Fruit fly (Drosophila melanogaster): ENCODE data around the gene CG4496.

CG4496 gene

DNA sequence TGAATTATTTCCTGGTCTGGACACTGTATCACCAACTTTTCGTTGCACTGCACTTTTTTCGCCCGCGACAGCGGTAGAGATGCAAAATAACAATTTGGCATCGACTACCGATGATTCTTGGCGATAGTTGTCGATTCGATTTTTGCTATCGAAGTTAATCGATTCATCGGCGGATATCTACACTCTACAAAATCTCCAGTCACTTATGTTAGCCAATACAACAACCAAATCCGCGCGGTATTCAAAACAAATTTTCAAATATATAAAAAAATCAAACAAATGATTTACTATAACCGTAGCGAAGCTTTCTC is 14.3 kb upstream of the CG4496 start, which contains the start of gene CG4502 (continued):
- TF ChIP-seq maf-S (GFP tag; optimal IDR thresholded peaks at IDR 0.05) (peak; percentile 7), CG33557 (GFP tag; optimal IDR thresholded peaks at IDR 0.05) (no peak), hbn (GFP tag; IDR thresholded peaks at IDR 0.05; ENCODE audit: partially characterized antibody) (peak; percentile 100), E2f2 (GFP tag; IDR thresholded peaks at IDR 0.05) (peak; percentile 100), CG2678 (tag; optimal IDR thresholded peaks at IDR 0.05) (no peak), br (optimal IDR thresholded peaks at IDR 0.05) (no peak), CG5245 (GFP tag; optimal IDR thresholded peaks at IDR 0.05) (no peak), CG1602 (GFP tag; optimal IDR thresholded peaks at IDR 0.05) (no peak), ara (GFP tag; IDR thresholded peaks at IDR 0.05) (no peak; the same call in 1 of the 2 replicates), unpg (GFP tag; optimal IDR thresholded peaks at IDR 0.05) (peak; percentile 6), Atf3 (GFP tag; optimal IDR thresholded peaks at IDR 0.05) (no peak), CG12391 (tag; optimal IDR thresholded peaks at IDR 0.05) (peak; percentile 15), CG3995 (GFP tag; optimal IDR thresholded peaks at IDR 0.05) (peak; percentile 74), pros (GFP tag; optimal IDR thresholded peaks at IDR 0.05) (no peak), CG18599 (GFP tag; optimal IDR thresholded peaks at IDR 0.05) (no peak), twi (tag; optimal IDR thresholded peaks at IDR 0.05) (no peak), vvl (GFP tag; IDR thresholded peaks at IDR 0.05) (peak; percentile 52), cas (GFP tag; IDR thresholded peaks at IDR 0.05) (no peak), Scr (GFP tag; IDR thresholded peaks at IDR 0.05; ENCODE audit: partially characterized antibody) (peak; percentile 98), CG31224 (GFP tag; IDR thresholded peaks at IDR 0.05) (no peak), Gug (GFP tag; IDR thresholded peaks at IDR 0.05) (no peak), emc (GFP tag; optimal IDR thresholded peaks at IDR 0.05) (no peak), cwo (GFP tag; optimal IDR thresholded peaks at IDR 0.05) (no peak), gsb-n (tag; optimal IDR thresholded peaks at IDR 0.05) (no peak), CG32767 (GFP tag; IDR thresholded peaks at IDR 0.05) (no peak), sisA (GFP tag; IDR thresholded peaks at IDR 0.05) (no peak), nau (GFP tag; optimal IDR thresholded peaks at IDR 0.05) (no peak), CG17359 (tag; optimal IDR thresholded peaks at IDR 0.05) (no peak), CG4617 (GFP tag; optimal IDR thresholded peaks at IDR 0.05; ENCODE audit: borderline replicate concordance) (no peak), CG17568 (GFP tag; optimal IDR thresholded peaks at IDR 0.05) (no peak), CG2712 (tag; optimal IDR thresholded peaks at IDR 0.05) (peak; percentile 38), CG2889 (GFP tag; IDR thresholded peaks at IDR 0.05) (no peak), dysf (GFP tag; IDR thresholded peaks at IDR 0.05) (no peak), Ets97D (GFP tag; optimal IDR thresholded peaks at IDR 0.05) (peak; percentile 89), grau (tag; optimal IDR thresholded peaks at IDR 0.05) (peak; percentile 43), CG16815 (GFP tag; optimal IDR thresholded peaks at IDR 0.05) (no peak), Rfx (GFP tag; IDR thresholded peaks at IDR 0.05) (peak; percentile 76), fd96Cb (tag; optimal IDR thresholded peaks at IDR 0.05) (no peak), otp (GFP tag; IDR thresholded peaks at IDR 0.05) (no peak), Ada2b (GFP tag; IDR thresholded peaks at IDR 0.05) (no peak), kni (GFP tag; optimal IDR thresholded peaks at IDR 0.05) (no peak), CG7372 (GFP tag; IDR thresholded peaks at IDR 0.05) (no peak), Deaf1 (tag; optimal IDR thresholded peaks at IDR 0.05) (peak; percentile 6), stwl (tag; optimal IDR thresholded peaks at IDR 0.05) (peak; percentile 98), gfzf (GFP tag; optimal IDR thresholded peaks at IDR 0.05) (peak; percentile 53), ind (GFP tag; optimal IDR thresholded peaks at IDR 0.05) (no peak), CG4360 (GFP tag; IDR thresholded peaks at IDR 0.05) (no peak), pfk (GFP tag; optimal IDR thresholded peaks at IDR 0.05) (no peak), CG6689 (GFP tag; IDR thresholded peaks at IDR 0.05) (no peak), Ravus (GFP tag; IDR thresholded peaks at IDR 0.05) (no peak), CG7745 (tag; optimal IDR thresholded peaks at IDR 0.05) (no peak), CG3407 (GFP tag; optimal IDR thresholded peaks at IDR 0.05) (no peak), ash1 (GFP tag; optimal IDR thresholded peaks at IDR 0.05) (no peak)

All from whole organism, embryonic.